Worm (Caenorhabditis elegans): Measurements from ENCODE around the gene mcp-1.

Gene mcp-1

ce11 chrV:5983380-5983779 lies 21.8 kb downstream of the mcp-1 start, which contains the start of gene dhs-16:
Gene dhs-16, plus strand, starts transcription at chrV:5983745.
- TF ChIP-seq lin-32 (GFP tag; optimal IDR thresholded peaks at IDR 0.05) (no peak), lin-13 (tag; optimal IDR thresholded peaks at IDR 0.05) (no peak), drap-1 (GFP tag; optimal IDR thresholded peaks at IDR 0.05) (no peak), bed-3 (GFP tag; optimal IDR thresholded peaks at IDR 0.05) (no peak), M03D4.4 (tag; optimal IDR thresholded peaks at IDR 0.05) (no peak), nhr-76 (tag; optimal IDR thresholded peaks at IDR 0.05) (no peak), tbx-8 (GFP tag; optimal IDR thresholded peaks at IDR 0.05) (no peak), ham-2 (GFP tag; optimal IDR thresholded peaks at IDR 0.05) (no peak), snpc-4 (tag; optimal IDR thresholded peaks at IDR 0.05) (no peak), ztf-11 (tag; optimal IDR thresholded peaks at IDR 0.05) (no peak), lsy-2 (tag; optimal IDR thresholded peaks at IDR 0.05) (no peak), sptf-1 (tag; optimal IDR thresholded peaks at IDR 0.05) (no peak), unc-62 (GFP tag; optimal IDR thresholded peaks at IDR 0.05) (no peak), nhr-28 (tag; optimal IDR thresholded peaks at IDR 0.05) (no peak), nhr-2 (tag; optimal IDR thresholded peaks at IDR 0.05) (no peak), elt-3 (tag; optimal IDR thresholded peaks at IDR 0.05) (no peak), zip-8 (tag; optimal IDR thresholded peaks at IDR 0.05) (no peak)

- TF ChIP-seq ceh-39 (tag; optimal IDR thresholded peaks at IDR 0.05) = no peak
- TF ChIP-seq ces-1 (GFP tag; optimal IDR thresholded peaks at IDR 0.05) = no peak
- no peak for TF ChIP-seq tbx-8 (GFP tag; optimal IDR thresholded peaks at IDR 0.05)
- no peak for TF ChIP-seq nhr-12 (tag; optimal IDR thresholded peaks at IDR 0.05)
- no peak for TF ChIP-seq zip-8 (tag; optimal IDR thresholded peaks at IDR 0.05)
- no peak for TF ChIP-seq snpc-4 (tag; optimal IDR thresholded peaks at IDR 0.05)
- TF ChIP-seq nhr-76 (tag; optimal IDR thresholded peaks at IDR 0.05) = no peak
- no peak for TF ChIP-seq mep-1 (tag; optimal IDR thresholded peaks at IDR 0.05)
- TF ChIP-seq hlh-1 (tag; optimal IDR thresholded peaks at IDR 0.05) = no peak
- no peak for TF ChIP-seq blmp-1 (tag; optimal IDR thresholded peaks at IDR 0.05)
- TF ChIP-seq elt-3 (tag; optimal IDR thresholded peaks at IDR 0.05) = no peak
- no peak for TF ChIP-seq lin-32 (GFP tag; optimal IDR thresholded peaks at IDR 0.05)
- no peak for TF ChIP-seq elt-1 (tag; optimal IDR thresholded peaks at IDR 0.05; ENCODE audit: borderline replicate concordance, insufficient read depth)
- TF ChIP-seq flh-1 (GFP tag; optimal IDR thresholded peaks at IDR 0.05) = no peak
- no peak for TF ChIP-seq mls-2 (tag; optimal IDR thresholded peaks at IDR 0.05)
Measured at ce11 chrV:5984244-5984643, 22.6 kb downstream of the mcp-1 start.

DNA sequence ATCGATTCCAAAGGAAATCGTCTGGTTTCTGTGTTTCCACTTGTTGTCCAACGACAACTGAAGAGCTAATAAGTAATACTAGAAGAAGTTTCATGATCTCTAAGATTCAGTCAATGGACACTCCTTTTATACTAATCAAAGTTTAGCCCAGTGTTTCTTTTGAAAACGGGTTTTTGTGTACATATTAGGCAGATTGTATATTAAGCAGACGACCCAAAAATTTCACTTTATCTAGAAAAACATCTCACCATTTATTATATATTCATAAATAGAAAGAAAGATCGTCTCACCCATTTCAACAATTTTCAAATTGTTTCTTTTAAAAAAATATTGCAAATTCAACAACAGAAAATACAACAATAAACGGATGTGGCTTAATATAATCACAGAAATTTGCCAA lies 25.1 kb downstream of the mcp-1 start, which contains the start of gene C10F3.7:
Gene C10F3.7 (minus strand): TSS at position 101 of the 400 bp plus-strand sequence.
- no peak for TF ChIP-seq ceh-83 (GFP tag; optimal IDR thresholded peaks at IDR 0.05)
- no peak for TF ChIP-seq snpc-4 (tag; optimal IDR thresholded peaks at IDR 0.05)
- TF ChIP-seq elt-1 (tag; optimal IDR thresholded peaks at IDR 0.05; ENCODE audit: borderline replicate concordance, insufficient read depth) = no peak
- no peak for TF ChIP-seq nhr-28 (tag; optimal IDR thresholded peaks at IDR 0.05)
- no peak for TF ChIP-seq blmp-1 (tag; optimal IDR thresholded peaks at IDR 0.05)
- no peak for TF ChIP-seq elt-3 (tag; optimal IDR thresholded peaks at IDR 0.05)
- no peak for TF ChIP-seq M03D4.4 (tag; optimal IDR thresholded peaks at IDR 0.05)
- TF ChIP-seq bed-3 (GFP tag; optimal IDR thresholded peaks at IDR 0.05) = no peak
- no peak for TF ChIP-seq nhr-12 (tag; optimal IDR thresholded peaks at IDR 0.05)
- no peak for TF ChIP-seq ceh-43 (GFP tag; optimal IDR thresholded peaks at IDR 0.05)
- TF ChIP-seq zip-8 (tag; optimal IDR thresholded peaks at IDR 0.05) = no peak
- no peak for TF ChIP-seq tbx-8 (GFP tag; optimal IDR thresholded peaks at IDR 0.05)
- TF ChIP-seq ztf-11 (tag; optimal IDR thresholded peaks at IDR 0.05) = no peak
- no peak for TF ChIP-seq flh-1 (GFP tag; optimal IDR thresholded peaks at IDR 0.05)
- TF ChIP-seq lin-32 (GFP tag; optimal IDR thresholded peaks at IDR 0.05) = no peak
- TF ChIP-seq pha-4 (tag; optimal IDR thresholded peaks at IDR 0.05) = no peak
- TF ChIP-seq hlh-1 (tag; optimal IDR thresholded peaks at IDR 0.05) = no peak

DNA sequence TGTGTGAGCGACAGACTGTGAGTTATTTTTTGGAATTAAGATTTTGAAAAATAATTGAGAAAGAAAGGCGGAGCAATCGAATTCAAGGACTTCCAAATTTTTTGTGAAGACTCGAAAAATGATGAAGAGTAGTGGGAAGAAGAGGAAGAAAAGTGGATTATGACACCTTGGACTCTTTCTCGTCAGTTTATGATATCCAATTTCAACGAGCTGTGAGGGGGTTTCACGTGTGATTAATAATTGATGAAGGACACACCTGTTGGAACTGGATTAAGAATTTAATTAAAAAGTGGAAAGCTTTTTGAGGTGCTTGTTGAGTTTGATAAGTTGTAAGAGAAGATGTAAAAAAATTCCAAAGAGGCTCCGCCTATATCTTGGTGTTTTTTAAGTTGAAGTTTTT lies 28.8 kb downstream of the mcp-1 start, which contains the start of gene fut-8:
Gene fut-8 (minus strand): TSS at position 101 of the 400 bp plus-strand sequence.
- TF ChIP-seq ces-1 (GFP tag; optimal IDR thresholded peaks at IDR 0.05) (peak; percentile 30), unc-39 (tag; optimal IDR thresholded peaks at IDR 0.05) (no peak)

DNA sequence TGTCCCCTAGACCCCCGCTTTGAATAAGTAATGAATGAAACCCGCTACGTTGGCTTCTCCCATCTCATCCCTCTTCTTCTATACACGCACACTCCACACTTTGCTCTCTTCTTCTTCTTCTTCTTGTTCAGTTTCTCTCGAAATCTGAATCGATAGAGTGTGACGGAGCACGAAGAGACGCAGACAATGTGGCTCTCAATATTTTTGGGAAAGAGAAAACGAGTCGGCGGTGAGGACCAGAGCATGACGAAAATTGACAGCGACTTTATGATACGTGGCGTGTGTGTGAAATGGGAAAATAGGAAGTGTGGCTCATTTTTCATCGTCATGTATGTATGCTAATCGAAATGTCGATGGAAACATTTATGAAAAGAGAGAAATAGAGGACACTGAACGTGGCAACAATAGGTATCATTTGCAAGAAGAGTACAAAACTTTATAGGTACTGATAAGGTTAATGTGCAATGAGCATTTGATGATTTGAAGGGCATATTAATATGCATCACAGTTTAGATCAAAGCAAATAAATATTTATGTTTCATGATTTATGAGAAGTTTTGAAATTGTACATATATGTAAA lies 30.0 kb downstream of the mcp-1 start:
- no peak for TF ChIP-seq ceh-39 (tag; optimal IDR thresholded peaks at IDR 0.05)
- TF ChIP-seq ham-2 (GFP tag; optimal IDR thresholded peaks at IDR 0.05) = no peak
- peak; percentile 73 for TF ChIP-seq hlh-1 (tag; optimal IDR thresholded peaks at IDR 0.05)
- no peak for TF ChIP-seq zip-8 (tag; optimal IDR thresholded peaks at IDR 0.05)
- peak; percentile 15 for TF ChIP-seq lsy-2 (tag; optimal IDR thresholded peaks at IDR 0.05)
- no peak for TF ChIP-seq nhr-237 (tag; optimal IDR thresholded peaks at IDR 0.05)
- TF ChIP-seq mep-1 (tag; optimal IDR thresholded peaks at IDR 0.05) = peak; percentile 36
- no peak for TF ChIP-seq nhr-76 (tag; optimal IDR thresholded peaks at IDR 0.05)
- TF ChIP-seq mab-5 (tag; optimal IDR thresholded peaks at IDR 0.05) = no peak
- TF ChIP-seq elt-3 (tag; optimal IDR thresholded peaks at IDR 0.05) = no peak
- no peak for TF ChIP-seq flh-1 (GFP tag; optimal IDR thresholded peaks at IDR 0.05)
- TF ChIP-seq lin-32 (GFP tag; optimal IDR thresholded peaks at IDR 0.05) = no peak
- no peak for TF ChIP-seq ceh-43 (GFP tag; optimal IDR thresholded peaks at IDR 0.05)
- no peak for TF ChIP-seq elt-1 (tag; optimal IDR thresholded peaks at IDR 0.05; ENCODE audit: borderline replicate concordance, insufficient read depth)
- TF ChIP-seq tbx-8 (GFP tag; optimal IDR thresholded peaks at IDR 0.05) = no peak
- TF ChIP-seq M03D4.4 (tag; optimal IDR thresholded peaks at IDR 0.05) = no peak
- TF ChIP-seq snpc-4 (tag; optimal IDR thresholded peaks at IDR 0.05) = no peak
- TF ChIP-seq pha-4 (tag; optimal IDR thresholded peaks at IDR 0.05) = no peak
- TF ChIP-seq ztf-11 (tag; optimal IDR thresholded peaks at IDR 0.05) = no peak
- no peak for TF ChIP-seq bed-3 (GFP tag; optimal IDR thresholded peaks at IDR 0.05)
- TF ChIP-seq ces-1 (GFP tag; optimal IDR thresholded peaks at IDR 0.05) = peak; percentile 80
- no peak for TF ChIP-seq nhr-28 (tag; optimal IDR thresholded peaks at IDR 0.05)
- TF ChIP-seq unc-62 (GFP tag; optimal IDR thresholded peaks at IDR 0.05) = peak; percentile 93
- TF ChIP-seq lin-13 (tag; optimal IDR thresholded peaks at IDR 0.05) = no peak
- TF ChIP-seq nhr-2 (tag; optimal IDR thresholded peaks at IDR 0.05) = no peak
- TF ChIP-seq unc-120 (tag; optimal IDR thresholded peaks at IDR 0.05; ENCODE audit: poor library complexity, severe bottlenecking) = peak; percentile 89
- no peak for TF ChIP-seq ceh-83 (GFP tag; optimal IDR thresholded peaks at IDR 0.05)
